ENCODE assay signal across 1 fruit fly cellular context in genomic region chr2L:19212401-19212800, dm6.
TF ChIP-seq lines count a peak whose summit lies in the region.

No protein-coding gene starts in this region.

TF ChIP-seq in whole organism, embryonic, 481 proteins besides CTCF, POLR2A, EP300 and RAD21 (continued from another document):
- TF ChIP-seq gem (tag; optimal IDR thresholded peaks at IDR 0.05; lab: Kevin White, UChicago): peak; percentile 54
